Worm (Caenorhabditis elegans): ENCODE measurements around the gene srx-47.
"Not testable (repeated sequence)": the region's sequence is repeated elsewhere in the genome, so short reads cannot be mapped to it uniquely, and the experiment has no call there.

Gene srx-47

ce11 chrV:9373473-9373872 lies 23.7 kb downstream of the srx-47 start, which contains the start of gene E02C12.8:
Gene E02C12.8, minus strand, starts transcription at chrV:9373613.
- TF ChIP-seq nhr-27 (tag; optimal IDR thresholded peaks at IDR 0.05), result no peak
- TF ChIP-seq nhr-80 (tag; optimal IDR thresholded peaks at IDR 0.05), result peak; percentile 77
- no peak for TF ChIP-seq B0336.3 (GFP tag; IDR thresholded peaks at IDR 0.05)
- TF ChIP-seq F33H1.4 (GFP tag; IDR thresholded peaks at IDR 0.05), result no peak
- peak; percentile 53; the same call in 1 of the 2 replicates for TF ChIP-seq cebp-1 (GFP tag; IDR thresholded peaks at IDR 0.05)
- TF ChIP-seq cebp-1 (tag; optimal IDR thresholded peaks at IDR 0.05), result no peak

- no peak for TF ChIP-seq unc-62 (GFP tag; optimal IDR thresholded peaks at IDR 0.05)
- no peak for TF ChIP-seq snpc-1.3 (tag; optimal IDR thresholded peaks at IDR 0.05; ENCODE audit: insufficient read depth)
- no peak for TF ChIP-seq mcd-1 (GFP tag; IDR thresholded peaks at IDR 0.05)
- TF ChIP-seq zfh-2 (GFP tag; conservative IDR thresholded peaks at IDR 0.05), result no peak
Measured at ce11 chrV:9375378-9375777, 25.6 kb downstream of the srx-47 start, which contains the start of gene E02C12.9. Gene E02C12.9, minus strand, starts transcription at chrV:9375478.

ce11 chrV:9376417-9376816 lies 26.6 kb downstream of the srx-47 start, which contains the start of gene E02C12.19:
Gene E02C12.19, minus strand, starts transcription at chrV:9376517.
- TF ChIP-seq pbrm-1 (GFP tag; IDR thresholded peaks at IDR 0.05), result no peak
- no peak for TF ChIP-seq nhr-27 (tag; optimal IDR thresholded peaks at IDR 0.05)
- no peak for TF ChIP-seq egl-18 (GFP tag; IDR thresholded peaks at IDR 0.05)
- TF ChIP-seq Y53F4B.3 (GFP tag; IDR thresholded peaks at IDR 0.05), result no peak
- no peak for TF ChIP-seq athp-1 (tag; optimal IDR thresholded peaks at IDR 0.05)
- no peak for TF ChIP-seq ztf-22 (GFP tag; optimal IDR thresholded peaks at IDR 0.05)
- no peak for TF ChIP-seq F33H1.4 (GFP tag; IDR thresholded peaks at IDR 0.05)
- no peak for TF ChIP-seq ceh-79 (tag; optimal IDR thresholded peaks at IDR 0.05)

ce11 chrV:9378335-9378734 lies 28.5 kb downstream of the srx-47 start, which contains the start of gene E02C12.10:
Gene E02C12.10, minus strand, starts transcription at chrV:9378409.
- no peak for TF ChIP-seq nhr-120 (GFP tag; IDR thresholded peaks at IDR 0.05)

ce11 chrV:9379808-9380207 lies 30.0 kb downstream of the srx-47 start, which contains the start of gene E02C12.11:
Gene E02C12.11, minus strand, starts transcription at chrV:9379908.
- not testable (repeated sequence) for TF ChIP-seq efl-1 (GFP tag; optimal IDR thresholded peaks at IDR 0.05); C06A6.2 (GFP tag; conservative IDR thresholded peaks at IDR 0.05); zim-3 (tag; optimal IDR thresholded peaks at IDR 0.05)

- TF ChIP-seq nhr-27 (tag; optimal IDR thresholded peaks at IDR 0.05), result no peak
- no peak for TF ChIP-seq F57C9.4 (tag; optimal IDR thresholded peaks at IDR 0.05)
- TF ChIP-seq cebp-2 (GFP tag; IDR thresholded peaks at IDR 0.05), result no peak
- TF ChIP-seq cebp-1 (GFP tag; IDR thresholded peaks at IDR 0.05), result peak; percentile 65; the same call in 1 of the 2 replicates
- TF ChIP-seq cebp-1 (tag; optimal IDR thresholded peaks at IDR 0.05), result peak; percentile 92
- TF ChIP-seq ceh-100 (GFP tag; IDR thresholded peaks at IDR 0.05), result no peak
Measured at ce11 chrV:9381846-9382363, 32.1 kb downstream of the srx-47 start, which contains the start of gene E02C12.12. Gene E02C12.12, minus strand, starts transcription at chrV:9382313.

- TF ChIP-seq Y53F4B.3 (GFP tag; IDR thresholded peaks at IDR 0.05) (0 out of 2 replicates have a peak, but pooled peaks have one; percentile 34), mcd-1 (GFP tag; IDR thresholded peaks at IDR 0.05) (no peak; the same call in 1 of the 2 replicates), somi-1 (GFP tag; optimal IDR thresholded peaks at IDR 0.05) (no peak), F57C9.4 (tag; optimal IDR thresholded peaks at IDR 0.05) (no peak), madf-10 (tag; optimal IDR thresholded peaks at IDR 0.05) (no peak), aptf-2 (GFP tag; conservative IDR thresholded peaks at IDR 0.05) (no peak), F10E7.11 (tag; optimal IDR thresholded peaks at IDR 0.05) (no peak), ztf-6 (GFP tag; IDR thresholded peaks at IDR 0.05) (no peak), nhr-27 (tag; optimal IDR thresholded peaks at IDR 0.05) (no peak), tbp1 (GFP tag; optimal IDR thresholded peaks at IDR 0.05) (no peak), gei-17 (GFP tag; optimal IDR thresholded peaks at IDR 0.05) (no peak), unc-130 (GFP tag; optimal IDR thresholded peaks at IDR 0.05) (peak; percentile 88), F52B5.7 (tag; optimal IDR thresholded peaks at IDR 0.05) (no peak), mxl-1 (tag; optimal IDR thresholded peaks at IDR 0.05) (no peak), attf-6 (GFP tag; IDR thresholded peaks at IDR 0.05) (peak; percentile 78), ceh-91 (GFP tag; IDR thresholded peaks at IDR 0.05) (peak; percentile 95), dpff-1 (tag; optimal IDR thresholded peaks at IDR 0.05) (no peak)
Measured at ce11 chrV:9382538-9383328, 32.9 kb downstream of the srx-47 start.

All from whole organism, young adult.